Worm (Caenorhabditis elegans) whole organism, L1 larva: ENCODE data around the gene myrf-2.

Source experiments
- C04F5.9 ChIP-seq: sonication (generic microtip); optimal IDR thresholded peaks from 2 replicates; lab custom pipeline; 2016; ENCODE audit warnings: missing genetic modification characterization, missing compliant biosample characterization
- C16A3.4 ChIP-seq: fragments of 150-350 bp; optimal IDR thresholded peaks from 2 replicates; lab custom pipeline; 2014; ENCODE audit warnings: missing biosample characterization, missing genetic modification characterization
- C34B4.2 ChIP-seq: sonication (generic microtip); optimal IDR thresholded peaks from 2 replicates; lab custom pipeline; 2017; ENCODE audit warnings: mild to moderate bottlenecking, missing genetic modification characterization, missing compliant biosample characterization
- Y116A8C.19 ChIP-seq: sonication (generic microtip); optimal IDR thresholded peaks from 2 replicates; lab custom pipeline; 2016; ENCODE audit warnings: missing compliant biosample characterization, missing genetic modification characterization, borderline replicate concordance
- alr-1 ChIP-seq: fragments of 200-800 bp; sonication (Bioruptor generic); optimal IDR thresholded peaks from 2 replicates; lab custom pipeline; 2018; ENCODE audit warnings: borderline replicate concordance, mild to moderate bottlenecking, missing genetic modification characterization, missing compliant biosample characterization
- blmp-1 ChIP-seq: fragments of 150-350 bp; optimal IDR thresholded peaks from 2 replicates; lab custom pipeline; 2014; ENCODE audit warnings: missing biosample characterization, missing genetic modification characterization
- ceh-63 ChIP-seq: fragments of 200-800 bp; sonication (Bioruptor generic); optimal IDR thresholded peaks from 2 replicates; lab custom pipeline; 2018; ENCODE audit warnings: mild to moderate bottlenecking, missing genetic modification characterization, missing compliant biosample characterization
- ceh-82 ChIP-seq, 3 experiments: fragments of 150-350 bp in 1 of 3; sonication (generic microtip) in 2 of 3; optimal IDR thresholded peaks; 2 replicates each; lab custom pipeline; 2014 to 2017; ENCODE audit warnings: missing biosample characterization in 3 of 3, missing genetic modification characterization in 3 of 3
- ceh-90 ChIP-seq: sonication (generic microtip); optimal IDR thresholded peaks from 2 replicates; lab custom pipeline; 2016; ENCODE audit warnings: missing genetic modification characterization, missing compliant biosample characterization
- ces-1 ChIP-seq: fragments of 150-350 bp; optimal IDR thresholded peaks from 2 replicates; lab custom pipeline; 2014; ENCODE audit warnings: missing biosample characterization, missing genetic modification reagents, missing genetic modification characterization
- efl-3 ChIP-seq: fragments of 200-800 bp; sonication (Bioruptor generic); optimal IDR thresholded peaks from 2 replicates; lab custom pipeline; 2018; ENCODE audit warnings: mild to moderate bottlenecking, missing genetic modification characterization, missing compliant biosample characterization
- egl-27 ChIP-seq, 2 experiments: fragments of 150-350 bp in 1 of 2; sonication (generic microtip); optimal IDR thresholded peaks; 3 replicates each; lab custom pipeline; 2017 to 2018; ENCODE audit warnings: missing biosample characterization in 2 of 2, missing genetic modification characterization in 2 of 2, missing genetic modification reagents in 2 of 2
- elt-2 ChIP-seq: sonication (generic microtip); optimal IDR thresholded peaks from 2 replicates; lab custom pipeline; 2016; ENCODE audit warnings: missing genetic modification characterization, mild to moderate bottlenecking, inconsistent platforms, missing compliant biosample characterization, missing genetic modification reagents
- elt-3 ChIP-seq, 6 experiments: fragments of 150-350 bp in 1 of 6; sonication (generic microtip); optimal IDR thresholded peaks; 2 replicates each; lab custom pipeline; 2017 to 2018; ENCODE audit warnings: missing biosample characterization in 6 of 6, missing genetic modification characterization in 6 of 6, inconsistent platforms in 1 of 6
- ets-5 ChIP-seq: fragments of 200-800 bp; sonication (Bioruptor generic); IDR thresholded peaks from 2 replicates; pipeline ENCODE4 v1.3.6; 2022; ENCODE audit warnings: missing genetic modification characterization, missing compliant biosample characterization
- fkh-10 ChIP-seq: sonication (generic microtip); optimal IDR thresholded peaks from 2 replicates; lab custom pipeline; 2017; ENCODE audit warnings: missing biosample characterization, missing genetic modification reagents, missing genetic modification characterization
- fkh-8 ChIP-seq: sonication (generic microtip); optimal IDR thresholded peaks from 2 replicates; lab custom pipeline; 2016; ENCODE audit warnings: mild to moderate bottlenecking, missing genetic modification characterization, missing compliant biosample characterization
- hlh-4 ChIP-seq: sonication (generic microtip); optimal IDR thresholded peaks from 2 replicates; lab custom pipeline; 2016; ENCODE audit warnings: mild to moderate bottlenecking, missing genetic modification characterization, missing compliant biosample characterization
- irx-1 ChIP-seq: sonication (generic microtip); optimal IDR thresholded peaks from 2 replicates; lab custom pipeline; 2016; ENCODE audit warnings: missing genetic modification characterization, missing compliant biosample characterization
- isw-1 ChIP-seq: fragments of 200-800 bp; sonication (Bioruptor generic); IDR thresholded peaks from 2 replicates; pipeline ENCODE4 v1.3.6; 2022; ENCODE audit warnings: missing genetic modification characterization, missing compliant biosample characterization
- jun-1 ChIP-seq: fragments of 150-350 bp; optimal IDR thresholded peaks from 2 replicates; lab custom pipeline; 2014; ENCODE audit warnings: missing biosample characterization, missing genetic modification reagents, missing genetic modification characterization
- lin-13 ChIP-seq: fragments of 150-350 bp; optimal IDR thresholded peaks from 2 replicates; lab custom pipeline; 2014; ENCODE audit warnings: missing biosample characterization, missing genetic modification reagents, missing genetic modification characterization
- lin-14 ChIP-seq: fragments of 200-800 bp; sonication (Bioruptor generic); optimal IDR thresholded peaks from 2 replicates; lab custom pipeline; 2018; ENCODE audit warnings: mild to moderate bottlenecking, missing genetic modification characterization, moderate library complexity, missing compliant biosample characterization
- lin-35 ChIP-seq, 2 experiments: fragments of 150-350 bp; optimal IDR thresholded peaks; 2 replicates each; lab custom pipeline; 2014; ENCODE audit warnings: missing biosample characterization in 2 of 2, missing genetic modification characterization in 2 of 2, missing genetic modification reagents in 2 of 2
- lin-39 ChIP-seq: fragments of 150-350 bp; optimal IDR thresholded peaks from 2 replicates; lab custom pipeline; 2014; ENCODE audit warnings: missing biosample characterization, missing genetic modification reagents, missing genetic modification characterization
- lsy-2 ChIP-seq, 2 experiments: fragments of 150-350 bp; optimal IDR thresholded peaks; 2 replicates each; lab custom pipeline; 2014; ENCODE audit warnings: missing biosample characterization in 2 of 2, missing genetic modification characterization in 2 of 2
- mab-9 ChIP-seq: fragments of 200-800 bp; sonication (Bioruptor generic); IDR thresholded peaks from 2 replicates; pipeline ENCODE4 v1.3.6; 2022; ENCODE audit warnings: missing genetic modification reagents, missing genetic modification characterization, missing compliant biosample characterization
- mef-2 ChIP-seq: fragments of 150-350 bp; optimal IDR thresholded peaks from 2 replicates; lab custom pipeline; 2014; ENCODE audit warnings: missing biosample characterization, missing genetic modification characterization
- nhr-11 ChIP-seq: fragments of 150-350 bp; optimal IDR thresholded peaks from 2 replicates; lab custom pipeline; 2014; ENCODE audit warnings: missing biosample characterization, missing genetic modification characterization
- nhr-12 ChIP-seq: sonication (generic microtip); optimal IDR thresholded peaks from 2 replicates; lab custom pipeline; 2017; ENCODE audit warnings: missing biosample characterization, missing genetic modification characterization
- nhr-19 ChIP-seq: fragments of 200-800 bp; sonication (Bioruptor generic); conservative IDR thresholded peaks from 2 replicates; pipeline ENCODE4 v1.3.6; 2022; ENCODE audit warnings: missing genetic modification characterization, missing compliant biosample characterization
- nhr-20 ChIP-seq: sonication (generic microtip); optimal IDR thresholded peaks from 2 replicates; lab custom pipeline; 2016; ENCODE audit warnings: mild to moderate bottlenecking, missing genetic modification characterization, missing compliant biosample characterization
- nhr-237 ChIP-seq: fragments of 150-350 bp; optimal IDR thresholded peaks from 2 replicates; lab custom pipeline; 2014; ENCODE audit warnings: missing biosample characterization, missing genetic modification characterization
- nhr-47 ChIP-seq: sonication (generic microtip); optimal IDR thresholded peaks from 2 replicates; lab custom pipeline; 2016; ENCODE audit warnings: mild to moderate bottlenecking, missing genetic modification characterization, moderate library complexity, missing compliant biosample characterization
- nhr-77 ChIP-seq: fragments of 150-350 bp; optimal IDR thresholded peaks from 2 replicates; lab custom pipeline; 2014; ENCODE audit warnings: missing biosample characterization, missing genetic modification characterization
- nhr-84 ChIP-seq: sonication (generic microtip); optimal IDR thresholded peaks from 2 replicates; lab custom pipeline; 2017; ENCODE audit warnings: missing biosample characterization, missing genetic modification characterization
- pax-3 ChIP-seq: fragments of 200-800 bp; sonication (Bioruptor generic); optimal IDR thresholded peaks from 2 replicates; lab custom pipeline; 2018; ENCODE audit warnings: mild to moderate bottlenecking, missing genetic modification characterization, moderate library complexity, missing compliant biosample characterization
- pqm-1 ChIP-seq: sonication (generic microtip); optimal IDR thresholded peaks from 3 replicates; lab custom pipeline; 2017; ENCODE audit warnings: missing biosample characterization, missing genetic modification characterization
- snu-23 ChIP-seq: sonication (generic microtip); optimal IDR thresholded peaks from 2 replicates; lab custom pipeline; 2016; ENCODE audit warnings: missing genetic modification characterization, missing compliant biosample characterization
- swsn-7 ChIP-seq: sonication (generic microtip); optimal IDR thresholded peaks from 2 replicates; lab custom pipeline; 2016; ENCODE audit warnings: missing genetic modification characterization, missing compliant biosample characterization
- unc-130 ChIP-seq: fragments of 150-350 bp; optimal IDR thresholded peaks from 2 replicates; lab custom pipeline; 2017; ENCODE audit warnings: missing biosample characterization, missing genetic modification characterization, inconsistent platforms
- unc-30 ChIP-seq: sonication (generic microtip); optimal IDR thresholded peaks from 2 replicates; lab custom pipeline; 2017; ENCODE audit warnings: missing biosample characterization, missing genetic modification characterization
- zag-1 ChIP-seq: fragments of 150-350 bp; optimal IDR thresholded peaks from 2 replicates; lab custom pipeline; 2014; ENCODE audit warnings: missing biosample characterization, missing genetic modification characterization
- zip-4 ChIP-seq: fragments of 200-800 bp; sonication (Bioruptor generic); optimal IDR thresholded peaks from 2 replicates; lab custom pipeline; 2018; ENCODE audit warnings: mild to moderate bottlenecking, missing genetic modification characterization, moderate library complexity, missing compliant biosample characterization
- ztf-11 ChIP-seq, 2 experiments: sonication (generic microtip); optimal IDR thresholded peaks; 2 replicates each; lab custom pipeline; 2016 to 2017; ENCODE audit warnings: missing genetic modification characterization in 2 of 2, missing biosample characterization in 1 of 2, missing compliant biosample characterization in 1 of 2
- ztf-4 ChIP-seq: fragments of 150-350 bp; optimal IDR thresholded peaks from 2 replicates; lab custom pipeline; 2014; ENCODE audit warnings: missing biosample characterization, missing genetic modification characterization

Gene myrf-2

ce11 chrX:10146592-10146991 is 47.6 kb downstream of the myrf-2 start, which contains the start of gene unc-115 (continued):
- TF ChIP-seq irx-1 (tag; lab: Kevin White, UChicago), result peak; percentile 59
- peak; percentile 78 for TF ChIP-seq fkh-8
- peak; percentile 77 for TF ChIP-seq nhr-19 (GFP tag; lab: Robert Waterston, UW)
- TF ChIP-seq C16A3.4 (tag; lab: Kevin White, UChicago), result peak; percentile 35
- peak; percentile 82 for TF ChIP-seq blmp-1 (tag; lab: Kevin White, UChicago)
- TF ChIP-seq C34B4.2 (tag; lab: Kevin White, UChicago), result no peak
- no peak for TF ChIP-seq ceh-63
- no peak for TF ChIP-seq lin-39 (tag; lab: Kevin White, UChicago)
- peak; percentile 90 for TF ChIP-seq swsn-7 (tag; lab: Kevin White, UChicago)
- no peak for TF ChIP-seq efl-3 (GFP tag; lab: Kevin White, UChicago)
- TF ChIP-seq nhr-77 (tag; lab: Kevin White, UChicago), result peak; percentile 65
- peak; percentile 29 for TF ChIP-seq elt-2 (tag; lab: Kevin White, UChicago)
- TF ChIP-seq unc-130, result peak; percentile 76
- no peak for TF ChIP-seq nhr-84 (tag; lab: Kevin White, UChicago)
- no peak for TF ChIP-seq hlh-4 (tag; lab: Kevin White, UChicago)
- peak in 1 of 2 experiments; percentile 66 for TF ChIP-seq ztf-11 (tag; optimal IDR thresholded peaks at IDR 0.05; lab: Kevin White, UChicago)
- TF ChIP-seq nhr-11 (tag; lab: Kevin White, UChicago), result no peak
- TF ChIP-seq nhr-237, result no peak
- peak; percentile 23 for TF ChIP-seq pax-3 (tag; lab: Kevin White, UChicago)
- TF ChIP-seq alr-1, result no peak
- TF ChIP-seq mef-2 (tag; lab: Kevin White, UChicago), result peak; percentile 18
- TF ChIP-seq ceh-90 (tag; lab: Kevin White, UChicago), result no peak
- no peak for TF ChIP-seq nhr-12
- no peak for TF ChIP-seq zag-1 (tag; lab: Kevin White, UChicago)
- peak; percentile 59 to 73 for TF ChIP-seq lsy-2 (tag; optimal IDR thresholded peaks at IDR 0.05; lab: Kevin White, UChicago)
- peak; percentile 73 for TF ChIP-seq ztf-4 (tag; lab: Kevin White, UChicago)
- TF ChIP-seq snu-23 (GFP tag; lab: Kevin White, UChicago), result peak; percentile 90
- peak; percentile 97 for TF ChIP-seq lin-14
- peak; percentile 72 for TF ChIP-seq isw-1 (GFP tag; lab: Robert Waterston, UW)
- TF ChIP-seq ets-5 (GFP tag; lab: Robert Waterston, UW), result no peak
- TF ChIP-seq fkh-10 (GFP tag; lab: Kevin White, UChicago), result peak; percentile 76
- peak; percentile 65 for TF ChIP-seq jun-1 (tag; lab: Kevin White, UChicago)
- peak; percentile 79 to 87 (median 79) for TF ChIP-seq ceh-82 (tag; optimal IDR thresholded peaks at IDR 0.05; lab: Kevin White, UChicago)
- TF ChIP-seq lin-13 (GFP tag; lab: Kevin White, UChicago), result peak; percentile 15
- TF ChIP-seq nhr-47, result peak; percentile 87
- TF ChIP-seq elt-3 (tag; optimal IDR thresholded peaks at IDR 0.05; lab: Kevin White, UChicago), result peak in 2 of 6 experiments; percentile 34 to 64
- TF ChIP-seq mab-9, result peak; percentile 76
- peak; percentile 71 for TF ChIP-seq ces-1 (GFP tag; lab: Kevin White, UChicago)
- peak; percentile 56 to 64 for TF ChIP-seq lin-35 (GFP tag; optimal IDR thresholded peaks at IDR 0.05; lab: Kevin White, UChicago)
- TF ChIP-seq egl-27 (tag; optimal IDR thresholded peaks at IDR 0.05; lab: Kevin White, UChicago), result peak; percentile 79 to 86
- TF ChIP-seq pqm-1, result no peak
- TF ChIP-seq C04F5.9 (tag; lab: Kevin White, UChicago), result no peak
- TF ChIP-seq zip-4 (GFP tag; lab: Kevin White, UChicago), result peak; percentile 6
- TF ChIP-seq unc-30, result no peak
- TF ChIP-seq Y116A8C.19 (tag; lab: Kevin White, UChicago), result no peak
- peak; percentile 85 for TF ChIP-seq nhr-20
